Fruit fly (Drosophila melanogaster): ENCODE data around the gene CG13994.
A peak's percentile ranks its signal among the peaks of the same experiment; 100 is the strongest.

The CG13994 gene

DNA sequence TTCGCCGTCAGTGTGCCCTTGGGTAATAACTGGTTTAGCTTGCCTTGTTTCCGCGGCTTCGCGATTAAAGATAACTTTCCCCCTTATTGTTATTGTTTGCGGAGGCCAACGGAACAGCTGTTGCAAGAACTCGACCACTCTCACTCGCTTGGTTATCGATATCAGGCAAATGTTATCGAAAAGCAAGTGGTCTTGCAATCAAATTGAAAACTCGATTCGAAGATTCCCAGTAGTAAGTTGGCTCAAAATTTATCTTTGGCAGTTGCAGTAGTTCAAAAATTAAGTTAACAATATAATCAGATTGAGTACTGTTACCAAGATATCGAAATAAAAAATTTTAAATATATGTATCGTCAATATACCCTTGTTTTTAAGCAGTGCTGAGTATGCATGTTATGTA lies 3.0 kb downstream of the CG13994 start, which contains the start of the genes Fbw5 and CG9147 (continued):
- peak; percentile 100 for TF ChIP-seq CG10959 (GFP tag; IDR thresholded peaks at IDR 0.05)
- no peak for TF ChIP-seq Hr39 (optimal IDR thresholded peaks at IDR 0.05)
- TF ChIP-seq CG4730 (GFP tag; IDR thresholded peaks at IDR 0.05): peak; percentile 99
- TF ChIP-seq row (GFP tag; IDR thresholded peaks at IDR 0.05): peak; percentile 100
- peak; percentile 93 for TF ChIP-seq CG18011 (GFP tag; optimal IDR thresholded peaks at IDR 0.05)
- peak; percentile 93 for TF ChIP-seq CG10543 (GFP tag; optimal IDR thresholded peaks at IDR 0.05)
- peak; percentile 97 for TF ChIP-seq CG9437 (GFP tag; optimal IDR thresholded peaks at IDR 0.05)
- TF ChIP-seq tap (tag; optimal IDR thresholded peaks at IDR 0.05): peak; percentile 99
- peak; percentile 99 for TF ChIP-seq org-1 (GFP tag; optimal IDR thresholded peaks at IDR 0.05)
- TF ChIP-seq CG15269 (tag; optimal IDR thresholded peaks at IDR 0.05): peak; percentile 100
- peak; percentile 99 for TF ChIP-seq trh (GFP tag; optimal IDR thresholded peaks at IDR 0.05)
- peak; percentile 100 for TF ChIP-seq Hr3 (GFP tag; optimal IDR thresholded peaks at IDR 0.05)
- peak; percentile 100 for TF ChIP-seq CG30403 (GFP tag; optimal IDR thresholded peaks at IDR 0.05)
- peak; percentile 100 for TF ChIP-seq CG2875 (GFP tag; optimal IDR thresholded peaks at IDR 0.05)
- peak; percentile 100 for TF ChIP-seq YL-1 (GFP tag; optimal IDR thresholded peaks at IDR 0.05)
- TF ChIP-seq Lpt (GFP tag; optimal IDR thresholded peaks at IDR 0.05): no peak
- TF ChIP-seq Blimp-1 (GFP tag; optimal IDR thresholded peaks at IDR 0.05): peak; percentile 99
- TF ChIP-seq CG11560 (tag; IDR thresholded peaks at IDR 0.05): peak; percentile 94
- peak; percentile 98 for TF ChIP-seq CG16779 (GFP tag; IDR thresholded peaks at IDR 0.05)
- TF ChIP-seq hbn (GFP tag; IDR thresholded peaks at IDR 0.05; ENCODE audit: partially characterized antibody): 0 out of 2 replicates have a peak, but pooled peaks have one; percentile 51
- TF ChIP-seq CG34224 (GFP tag; IDR thresholded peaks at IDR 0.05; ENCODE audit: partially characterized antibody): peak; percentile 78
- peak; percentile 99 for TF ChIP-seq vfl (GFP tag; optimal IDR thresholded peaks at IDR 0.05)
- peak; percentile 100 for TF ChIP-seq dmrt99B (tag; optimal IDR thresholded peaks at IDR 0.05)
- peak; percentile 96 for TF ChIP-seq ftz-f1 (GFP tag; optimal IDR thresholded peaks at IDR 0.05)
- peak; percentile 98 for TF ChIP-seq CG6175 (GFP tag; IDR thresholded peaks at IDR 0.05)
- TF ChIP-seq crp (GFP tag; optimal IDR thresholded peaks at IDR 0.05): peak; percentile 83 to 91
- peak; percentile 99 for TF ChIP-seq Meics (GFP tag; optimal IDR thresholded peaks at IDR 0.05)
- TF ChIP-seq gt (GFP tag; IDR thresholded peaks at IDR 0.05): peak; percentile 98
- TF ChIP-seq Tbp (GFP tag; optimal IDR thresholded peaks at IDR 0.05): no peak
- TF ChIP-seq danr (GFP tag; IDR thresholded peaks at IDR 0.05): peak; percentile 99
- peak; percentile 99 for TF ChIP-seq CG1647 (GFP tag; optimal IDR thresholded peaks at IDR 0.05)
- TF ChIP-seq D (optimal IDR thresholded peaks at IDR 0.05): no peak
- TF ChIP-seq D (GFP tag; optimal IDR thresholded peaks at IDR 0.05): peak; percentile 99
- TF ChIP-seq CG7786 (GFP tag; optimal IDR thresholded peaks at IDR 0.05): peak; percentile 99
- peak; percentile 58; the same call in 1 of the 2 replicates for TF ChIP-seq Bgb (GFP tag; IDR thresholded peaks at IDR 0.05; ENCODE audit: partially characterized antibody)
- TF ChIP-seq CG10267 (tag; optimal IDR thresholded peaks at IDR 0.05): peak; percentile 98
- TF ChIP-seq CG15479 (GFP tag; optimal IDR thresholded peaks at IDR 0.05): peak; percentile 80
- peak; percentile 98 for TF ChIP-seq sr (GFP tag; IDR thresholded peaks at IDR 0.05)
- peak; percentile 99 for TF ChIP-seq CG30431 (GFP tag; optimal IDR thresholded peaks at IDR 0.05)
- TF ChIP-seq sd (tag; optimal IDR thresholded peaks at IDR 0.05): peak; percentile 99
- peak; percentile 63 for TF ChIP-seq tna (GFP tag; IDR thresholded peaks at IDR 0.05; ENCODE audit: partially characterized antibody)
- TF ChIP-seq Elba2 (GFP tag; optimal IDR thresholded peaks at IDR 0.05): peak; percentile 97
- peak; percentile 100 for TF ChIP-seq mam (GFP tag; optimal IDR thresholded peaks at IDR 0.05)
- TF ChIP-seq CG7271 (tag; optimal IDR thresholded peaks at IDR 0.05): peak; percentile 93
- TF ChIP-seq Stat92E (GFP tag; optimal IDR thresholded peaks at IDR 0.05): peak in 1 of 3 experiments; percentile 99
- TF ChIP-seq ttk (GFP tag; IDR thresholded peaks at IDR 0.05): peak; percentile 100
- peak; percentile 99 for TF ChIP-seq CG32772 (GFP tag; IDR thresholded peaks at IDR 0.05)
- peak; percentile 70 for TF ChIP-seq insv (GFP tag; optimal IDR thresholded peaks at IDR 0.05)
- TF ChIP-seq Asciz (GFP tag; optimal IDR thresholded peaks at IDR 0.05): peak; percentile 99
- peak; percentile 99 for TF ChIP-seq slp2 (GFP tag; optimal IDR thresholded peaks at IDR 0.05)
- TF ChIP-seq scrt (GFP tag; optimal IDR thresholded peaks at IDR 0.05): peak; percentile 97

All from whole organism, embryonic.